Worm (Caenorhabditis elegans): ENCODE results near the gene tbb-1.

- no peak for TF ChIP-seq tbx-37 (GFP tag; conservative IDR thresholded peaks at IDR 0.05)
- no peak for TF ChIP-seq sea-1 (GFP tag; conservative IDR thresholded peaks at IDR 0.05)
- no peak for TF ChIP-seq ama-1 (optimal IDR thresholded peaks at IDR 0.05)
- TF ChIP-seq hmbx-1 (tag; optimal IDR thresholded peaks at IDR 0.05) = no peak
- no peak for TF ChIP-seq F13C5.2 (tag; optimal IDR thresholded peaks at IDR 0.05)
These were observed 1.7 kb downstream of the tbb-1 start, which contains the start of gene K01G5.8 for ce11 chrIII:10740518-10740917.

Measured in whole organism, early embryonic.